Worm (Caenorhabditis elegans) whole organism, L4 larva: ENCODE results near the gene riok-3.

Experiments used
- F44E2.7 ChIP-seq: fragments of 200-800 bp; sonication (Bioruptor generic); IDR thresholded peaks from 2 replicates; pipeline ENCODE4 v2.1.2; 2022; ENCODE audit warnings: missing genetic modification characterization, missing compliant biosample characterization
- F49E8.2 ChIP-seq: sonication (generic microtip); optimal IDR thresholded peaks from 2 replicates; lab custom pipeline; 2016; ENCODE audit warnings: missing compliant biosample characterization, mild to moderate bottlenecking, missing genetic modification characterization, borderline replicate concordance
- T20F7.1 ChIP-seq: fragments of 200-800 bp; sonication (Bioruptor generic); optimal IDR thresholded peaks from 2 replicates; lab custom pipeline; 2018; ENCODE audit warnings: mild to moderate bottlenecking, missing genetic modification characterization, missing compliant biosample characterization
- T26A8.4 ChIP-seq: fragments of 200-800 bp; sonication (Bioruptor generic); IDR thresholded peaks from 2 replicates; pipeline ENCODE4 v1.3.6; 2022; ENCODE audit warnings: missing genetic modification characterization, missing compliant biosample characterization
- Y75B8A.6 ChIP-seq: fragments of 200-800 bp; sonication (Bioruptor generic); IDR thresholded peaks from 2 replicates; pipeline ENCODE4 v1.3.6; 2022; ENCODE audit warnings: missing genetic modification reagents, missing genetic modification characterization, missing compliant biosample characterization
- ZK546.5 ChIP-seq, 2 experiments: sonication (generic microtip); optimal IDR thresholded peaks; 2 replicates each; lab custom pipeline; 2017; ENCODE audit warnings: missing biosample characterization in 2 of 2, missing genetic modification characterization in 2 of 2
- aly-2 ChIP-seq: sonication (generic microtip); optimal IDR thresholded peaks from 2 replicates; lab custom pipeline; 2018; ENCODE audit warnings: missing biosample characterization, missing genetic modification characterization
- attf-4 ChIP-seq: sonication (generic microtip); optimal IDR thresholded peaks from 3 replicates; lab custom pipeline; 2017; ENCODE audit warnings: missing biosample characterization, missing genetic modification characterization
- ceh-20 ChIP-seq: fragments of 200-800 bp; sonication (Bioruptor generic); IDR thresholded peaks from 2 replicates; pipeline ENCODE4 v1.3.6; 2022; ENCODE audit warnings: missing genetic modification reagents, missing genetic modification characterization, missing compliant biosample characterization
- ceh-32 ChIP-seq: sonication (generic microtip); optimal IDR thresholded peaks from 2 replicates; lab custom pipeline; 2016; ENCODE audit warnings: mild to moderate bottlenecking, missing genetic modification characterization, missing compliant biosample characterization; ENCODE audit not compliant: poor library complexity
- ceh-44 ChIP-seq: fragments of 200-800 bp; sonication (Bioruptor generic); IDR thresholded peaks from 2 replicates; pipeline ENCODE4 v1.3.6; 2022; ENCODE audit warnings: missing genetic modification reagents, missing genetic modification characterization, missing compliant biosample characterization
- ces-1 ChIP-seq: fragments of 150-350 bp; sonication (generic microtip); optimal IDR thresholded peaks from 4 replicates; lab custom pipeline; 2014; ENCODE audit warnings: missing biosample characterization, missing genetic modification reagents, missing genetic modification characterization
- ctbp-1 ChIP-seq: fragments of 200-800 bp; sonication (Bioruptor generic); IDR thresholded peaks from 2 replicates; pipeline ENCODE4 v1.3.6; 2022; ENCODE audit warnings: missing genetic modification reagents, missing genetic modification characterization, missing compliant biosample characterization
- daf-19 ChIP-seq: fragments of 200-800 bp; sonication (Bioruptor generic); conservative IDR thresholded peaks from 2 replicates; pipeline ENCODE4 v1.3.6; 2022; ENCODE audit warnings: missing genetic modification characterization, missing compliant biosample characterization
- daf-8 ChIP-seq: fragments of 200-800 bp; sonication (Bioruptor generic); IDR thresholded peaks from 2 replicates; pipeline ENCODE4 v1.3.6; 2022; ENCODE audit warnings: missing genetic modification characterization, missing compliant biosample characterization
- dmd-8 ChIP-seq: fragments of 200-800 bp; sonication (Bioruptor generic); IDR thresholded peaks from 2 replicates; pipeline ENCODE4 v1.3.6; 2022; ENCODE audit warnings: missing genetic modification characterization, missing compliant biosample characterization
- dmd-9 ChIP-seq: fragments of 200-800 bp; sonication (Bioruptor generic); IDR thresholded peaks from 2 replicates; pipeline ENCODE4 v1.3.6; 2022; ENCODE audit warnings: missing genetic modification reagents, missing genetic modification characterization, missing compliant biosample characterization
- egl-43 ChIP-seq: fragments of 200-800 bp; sonication (Bioruptor generic); IDR thresholded peaks from 2 replicates; pipeline ENCODE4 v1.3.6; 2022; ENCODE audit warnings: missing genetic modification reagents, missing genetic modification characterization, missing compliant biosample characterization
- fkh-10 ChIP-seq: fragments of 150-350 bp; optimal IDR thresholded peaks from 2 replicates; lab custom pipeline; 2014; ENCODE audit warnings: missing biosample characterization, missing genetic modification reagents, missing genetic modification characterization
- hif-1 ChIP-seq, 2 experiments: sonication (generic microtip); optimal IDR thresholded peaks; 2 replicates each; lab custom pipeline; 2016 to 2017; ENCODE audit warnings: missing compliant biosample characterization in 2 of 2, missing genetic modification characterization in 2 of 2, missing genetic modification reagents in 2 of 2, missing genotype in 2 of 2, mild to moderate bottlenecking in 1 of 2
- hmg-1.1 ChIP-seq: fragments of 200-800 bp; sonication (Bioruptor generic); IDR thresholded peaks from 2 replicates; pipeline ENCODE4 v1.3.6; 2022; ENCODE audit warnings: missing genetic modification reagents, missing genetic modification characterization, missing compliant biosample characterization
- jun-1 ChIP-seq: fragments of 150-350 bp; optimal IDR thresholded peaks from 2 replicates; lab custom pipeline; 2014; ENCODE audit warnings: missing biosample characterization, missing genetic modification reagents, missing genetic modification characterization
- lim-7 ChIP-seq: fragments of 200-800 bp; sonication (Bioruptor generic); IDR thresholded peaks from 2 replicates; pipeline ENCODE4 v1.3.6; 2022; ENCODE audit warnings: missing genetic modification characterization, missing compliant biosample characterization
- lin-29 ChIP-seq: fragments of 200-800 bp; sonication (Bioruptor generic); IDR thresholded peaks from 2 replicates; pipeline ENCODE4 v1.3.6; 2022; ENCODE audit warnings: missing genetic modification reagents, missing genetic modification characterization, missing compliant biosample characterization
- lin-38 ChIP-seq: fragments of 200-800 bp; sonication (Bioruptor generic); IDR thresholded peaks from 2 replicates; pipeline ENCODE4 v1.3.6; 2022; ENCODE audit warnings: missing genetic modification reagents, missing genetic modification characterization, missing compliant biosample characterization
- lsy-2 ChIP-seq, 2 experiments: fragments of 150-350 bp in 1 of 2; sonication (generic microtip) in 1 of 2; optimal IDR thresholded peaks; 2 replicates each; lab custom pipeline; 2014 to 2017; ENCODE audit warnings: missing biosample characterization in 2 of 2, missing genetic modification characterization in 2 of 2
- mdt-29 ChIP-seq: fragments of 200-800 bp; sonication (Bioruptor generic); IDR thresholded peaks from 2 replicates; pipeline ENCODE4 v1.3.6; 2022; ENCODE audit warnings: missing genetic modification reagents, missing genetic modification characterization, missing compliant biosample characterization
- nhr-10 ChIP-seq: fragments of 150-350 bp; optimal IDR thresholded peaks from 2 replicates; lab custom pipeline; 2014; ENCODE audit warnings: missing biosample characterization, missing genetic modification characterization
- nhr-102 ChIP-seq: sonication (generic microtip); optimal IDR thresholded peaks from 2 replicates; lab custom pipeline; 2016; ENCODE audit warnings: mild to moderate bottlenecking, missing genetic modification characterization, moderate library complexity, missing compliant biosample characterization
- nhr-11 ChIP-seq: fragments of 150-350 bp; optimal IDR thresholded peaks from 2 replicates; lab custom pipeline; 2014; ENCODE audit warnings: missing biosample characterization, missing genetic modification characterization
- nhr-237 ChIP-seq: sonication (generic microtip); optimal IDR thresholded peaks from 2 replicates; lab custom pipeline; 2017; ENCODE audit warnings: missing biosample characterization, missing genetic modification characterization
- nhr-42 ChIP-seq: fragments of 200-800 bp; sonication (Bioruptor generic); IDR thresholded peaks from 2 replicates; pipeline ENCODE4 v1.3.6; 2022; ENCODE audit warnings: missing genetic modification characterization, missing compliant biosample characterization
- php-3 ChIP-seq: fragments of 200-800 bp; sonication (Bioruptor generic); IDR thresholded peaks from 2 replicates; pipeline ENCODE4 v1.3.6; 2022; ENCODE audit warnings: missing genetic modification reagents, missing genetic modification characterization, missing compliant biosample characterization
- set-16 ChIP-seq: fragments of 200-800 bp; sonication (Bioruptor generic); IDR thresholded peaks from 2 replicates; pipeline ENCODE4 v1.3.6; 2022; ENCODE audit warnings: missing genetic modification reagents, missing genetic modification characterization, missing compliant biosample characterization
- skn-1 ChIP-seq: fragments of 150-350 bp; optimal IDR thresholded peaks from 2 replicates; lab custom pipeline; 2014; ENCODE audit warnings: missing biosample characterization, missing genetic modification characterization
- spr-1 ChIP-seq: sonication (generic microtip); optimal IDR thresholded peaks from 2 replicates; lab custom pipeline; 2016; ENCODE audit warnings: mild to moderate bottlenecking, missing genetic modification characterization, missing compliant biosample characterization
- tra-1 ChIP-seq: fragments of 200-800 bp; sonication (Bioruptor generic); IDR thresholded peaks from 2 replicates; pipeline ENCODE4 v1.3.6; 2022; ENCODE audit warnings: missing genetic modification reagents, missing genetic modification characterization, missing compliant biosample characterization
- unc-130 ChIP-seq: sonication (generic microtip); optimal IDR thresholded peaks from 2 replicates; lab custom pipeline; 2016; ENCODE audit warnings: missing genetic modification reagents, missing genetic modification characterization, missing compliant biosample characterization
- unc-62 ChIP-seq, 3 experiments: fragments of 150-350 bp in 1 of 3; sonication (generic microtip); optimal IDR thresholded peaks in 2 of 3; peaks in 1 of 3; 1 replicate in 1 of 3; 2 replicates in 2 of 3; lab custom pipeline; 2014 to 2017; ENCODE audit warnings: missing biosample characterization in 3 of 3, missing genetic modification characterization in 3 of 3, missing genetic modification reagents in 3 of 3, missing genotype in 1 of 3
- zfp-3 ChIP-seq: fragments of 200-800 bp; sonication (Bioruptor generic); conservative IDR thresholded peaks from 2 replicates; pipeline ENCODE4 v1.3.6; 2022; ENCODE audit warnings: missing genetic modification reagents, missing genetic modification characterization, missing compliant biosample characterization
- zip-2 ChIP-seq: fragments of 150-350 bp; optimal IDR thresholded peaks from 2 replicates; lab custom pipeline; 2014; ENCODE audit warnings: missing biosample characterization, missing genetic modification characterization
- ztf-11 ChIP-seq: fragments of 150-350 bp; optimal IDR thresholded peaks from 2 replicates; lab custom pipeline; 2014; ENCODE audit warnings: missing biosample characterization, missing genetic modification characterization

riok-3 gene

DNA sequence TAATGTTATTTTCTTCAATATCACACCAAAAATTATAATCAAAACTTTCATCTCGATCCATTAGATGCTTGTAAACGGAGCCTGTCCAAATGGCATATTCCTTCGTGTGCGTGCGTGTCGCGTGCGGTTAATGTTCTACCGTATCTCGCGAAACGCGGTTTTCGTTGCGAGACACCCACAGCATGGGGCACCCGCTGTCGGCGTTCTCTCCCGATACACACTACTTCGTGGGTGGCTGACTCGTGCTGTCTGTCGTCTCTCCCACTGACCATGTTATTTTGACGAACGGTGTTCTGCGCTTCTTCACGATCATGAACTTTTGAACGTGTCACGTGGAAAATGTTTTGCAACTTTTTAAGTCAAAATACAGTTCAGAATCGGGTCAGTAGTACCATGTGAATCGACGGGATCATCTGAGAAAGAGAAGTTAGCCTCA, 39.3 kb downstream of the riok-3 start (continued):
- TF ChIP-seq zfp-3 (peak; percentile 99), lin-29 (GFP tag; lab: Robert Waterston, UW) (peak; percentile 94), nhr-11 (peak; percentile 99), nhr-10 (tag; lab: Kevin White, UChicago) (peak; percentile 93), Y75B8A.6 (GFP tag; lab: Robert Waterston, UW) (peak; percentile 95), dmd-9 (GFP tag; lab: Robert Waterston, UW) (peak; percentile 94), T20F7.1 (GFP tag; lab: Kevin White, UChicago) (peak; percentile 92), nhr-102 (tag; lab: Kevin White, UChicago) (peak; percentile 98), T26A8.4 (GFP tag; lab: Robert Waterston, UW) (peak; percentile 99), ctbp-1 (GFP tag; lab: Robert Waterston, UW) (peak; percentile 98), ztf-11 (tag; lab: Kevin White, UChicago) (no peak), zip-2 (tag; lab: Kevin White, UChicago) (peak; percentile 82), skn-1 (tag; lab: Kevin White, UChicago) (peak; percentile 71), F49E8.2 (tag; lab: Kevin White, UChicago) (no peak), aly-2 (tag; lab: Kevin White, UChicago) (peak; percentile 36), hif-1 (tag; optimal IDR thresholded peaks at IDR 0.05; lab: Kevin White, UChicago) (peak; percentile 81 to 96), daf-8 (GFP tag; lab: Robert Waterston, UW) (0 out of 2 replicates have a peak, but pooled peaks have one; percentile 51), hmg-1.1 (GFP tag; lab: Robert Waterston, UW) (peak; percentile 99), unc-130 (GFP tag; lab: Kevin White, UChicago) (peak; percentile 1), attf-4 (tag; lab: Kevin White, UChicago) (no peak), php-3 (peak; percentile 96), lsy-2 (tag; optimal IDR thresholded peaks at IDR 0.05; lab: Kevin White, UChicago) (peak; percentile 99 to 100), lim-7 (GFP tag; lab: Robert Waterston, UW) (peak; percentile 65), ceh-32 (tag; lab: Kevin White, UChicago) (peak; percentile 75), ceh-44 (GFP tag; lab: Robert Waterston, UW) (peak; percentile 77; the same call in 1 of the 2 replicates), ZK546.5 (tag; optimal IDR thresholded peaks at IDR 0.05; lab: Kevin White, UChicago) (peak; percentile 24 to 87), lin-38 (GFP tag; lab: Robert Waterston, UW) (peak; percentile 94), daf-19 (GFP tag; lab: Robert Waterston, UW) (peak; percentile 83), ces-1 (GFP tag; lab: Kevin White, UChicago) (no peak), fkh-10 (GFP tag; lab: Kevin White, UChicago) (peak; percentile 88), ceh-20 (peak; percentile 98), dmd-8 (GFP tag; lab: Robert Waterston, UW) (0 out of 2 replicates have a peak, but pooled peaks have one; percentile 56), jun-1 (tag; lab: Kevin White, UChicago) (peak; percentile 95), F44E2.7 (GFP tag; lab: Robert Waterston, UW) (peak; percentile 73; the same call in 1 of the 2 replicates), nhr-42 (GFP tag; lab: Robert Waterston, UW) (peak; percentile 97), nhr-237 (tag; lab: Kevin White, UChicago) (peak; percentile 37)

DNA sequence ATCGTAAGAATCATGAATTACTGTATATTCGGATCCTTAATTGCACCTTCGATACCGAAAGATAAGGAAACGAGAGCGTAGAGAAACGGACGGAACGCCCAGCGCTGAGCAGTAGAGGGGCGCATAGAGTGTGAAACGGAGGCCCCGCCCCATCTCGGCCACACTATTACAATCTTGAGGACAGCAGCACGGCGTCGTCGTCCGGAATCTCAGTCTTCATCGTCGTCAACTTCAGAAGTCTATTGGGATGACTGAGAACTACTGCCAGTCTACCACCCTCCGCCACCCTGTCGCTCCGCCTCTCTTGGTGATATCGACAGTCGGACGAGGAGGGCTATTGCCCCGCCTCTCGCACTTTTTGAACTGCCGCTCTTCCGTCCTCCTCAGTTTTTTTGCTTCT, 40.1 kb downstream of the riok-3 start:
- TF ChIP-seq ctbp-1 (GFP tag; lab: Robert Waterston, UW) (0 out of 2 replicates have a peak, but pooled peaks have one; percentile 7), spr-1 (tag; lab: Kevin White, UChicago) (no peak), set-16 (GFP tag; lab: Robert Waterston, UW) (peak; percentile 62; the same call in 1 of the 2 replicates), hmg-1.1 (GFP tag; lab: Robert Waterston, UW) (0 out of 2 replicates have a peak, but pooled peaks have one; percentile 18), egl-43 (GFP tag; lab: Robert Waterston, UW) (peak; percentile 53), unc-62 (GFP tag; optimal IDR thresholded peaks at IDR 0.05 in 1 of 2; lab: Kevin White, UChicago) (peak in 1 of 2 experiments; percentile 68), unc-62 (tag; optimal IDR thresholded peaks at IDR 0.05; lab: Kevin White, UChicago) (no peak), tra-1 (GFP tag; lab: Robert Waterston, UW) (no peak), mdt-29 (GFP tag; lab: Robert Waterston, UW) (peak; percentile 15; the same call in 1 of the 2 replicates)
